Fruit fly (Drosophila melanogaster): ENCODE data around the gene Sol1.
A peak's percentile ranks its signal among the peaks of the same experiment; 100 is the strongest.

Sol1 gene

dm6 chr3R:12443769-12444168 lies 57.7 kb downstream of the Sol1 start:
- TF ChIP-seq Hr83 (GFP tag; optimal IDR thresholded peaks at IDR 0.05; ENCODE audit: poor library complexity, severe bottlenecking) (peak; percentile 20), dsf (GFP tag; optimal IDR thresholded peaks at IDR 0.05; ENCODE audit: borderline replicate concordance) (no peak), lola (GFP tag; optimal IDR thresholded peaks at IDR 0.05) (peak; percentile 58), Rel (GFP tag; optimal IDR thresholded peaks at IDR 0.05) (no peak), Rel (tag; optimal IDR thresholded peaks at IDR 0.05) (peak; percentile 12)

- no peak for TF ChIP-seq Vsx2 (GFP tag; optimal IDR thresholded peaks at IDR 0.05; ENCODE audit: partially characterized antibody)
- peak; percentile 43 for TF ChIP-seq h (GFP tag; optimal IDR thresholded peaks at IDR 0.05)
- TF ChIP-seq Hr78 (GFP tag; optimal IDR thresholded peaks at IDR 0.05): no peak
- no peak for TF ChIP-seq Rel (GFP tag; optimal IDR thresholded peaks at IDR 0.05)
- TF ChIP-seq Rel (tag; optimal IDR thresholded peaks at IDR 0.05): peak; percentile 14
- no peak for TF ChIP-seq Abd-B (GFP tag; optimal IDR thresholded peaks at IDR 0.05)
- TF ChIP-seq Dif (GFP tag; optimal IDR thresholded peaks at IDR 0.05; ENCODE audit: partially characterized antibody): no peak
Measured at dm6 chr3R:12445468-12445867, 59.4 kb downstream of the Sol1 start.

- TF ChIP-seq Vsx2 (GFP tag; optimal IDR thresholded peaks at IDR 0.05; ENCODE audit: partially characterized antibody) (no peak), Abd-B (GFP tag; optimal IDR thresholded peaks at IDR 0.05) (no peak), jim (GFP tag; optimal IDR thresholded peaks at IDR 0.05) (no peak), Dif (GFP tag; optimal IDR thresholded peaks at IDR 0.05; ENCODE audit: partially characterized antibody) (no peak), Myc (optimal IDR thresholded peaks at IDR 0.05) (no peak), lola (GFP tag; optimal IDR thresholded peaks at IDR 0.05) (no peak), dl (GFP tag; optimal IDR thresholded peaks at IDR 0.05; ENCODE audit: insufficient read depth in 1 of 2, partially characterized antibody in 2 of 2) (no peak), CG9705 (GFP tag; optimal IDR thresholded peaks at IDR 0.05) (no peak), CrebA (GFP tag; optimal IDR thresholded peaks at IDR 0.05; ENCODE audit: borderline replicate concordance) (no peak), Rel (GFP tag; optimal IDR thresholded peaks at IDR 0.05) (no peak), Rel (tag; optimal IDR thresholded peaks at IDR 0.05) (no peak), tai (GFP tag; optimal IDR thresholded peaks at IDR 0.05) (no peak), Hr78 (GFP tag; optimal IDR thresholded peaks at IDR 0.05) (no peak), brk (GFP tag; optimal IDR thresholded peaks at IDR 0.05) (no peak), Sp1 (GFP tag; optimal IDR thresholded peaks at IDR 0.05) (no peak), HLH106 (tag; optimal IDR thresholded peaks at IDR 0.05) (no peak), sage (GFP tag; optimal IDR thresholded peaks at IDR 0.05) (no peak)
Measured at dm6 chr3R:12447353-12447752, 61.3 kb downstream of the Sol1 start, which contains the start of gene vrs. vrs (plus strand) TSS chr3R:12447653.

- TF ChIP-seq Hnf4 (GFP tag; optimal IDR thresholded peaks at IDR 0.05) (no peak), Dif (GFP tag; optimal IDR thresholded peaks at IDR 0.05; ENCODE audit: partially characterized antibody) (no peak), tai (GFP tag; optimal IDR thresholded peaks at IDR 0.05) (no peak), usp (GFP tag; optimal IDR thresholded peaks at IDR 0.05) (no peak), h (GFP tag; optimal IDR thresholded peaks at IDR 0.05) (no peak), rgr (GFP tag; optimal IDR thresholded peaks at IDR 0.05) (no peak), CG32264 (GFP tag; optimal IDR thresholded peaks at IDR 0.05) (no peak), brk (GFP tag; optimal IDR thresholded peaks at IDR 0.05) (no peak), foxo (GFP tag; optimal IDR thresholded peaks at IDR 0.05) (no peak), woc (GFP tag; optimal IDR thresholded peaks at IDR 0.05) (no peak), br (GFP tag; optimal IDR thresholded peaks at IDR 0.05) (no peak), CrebA (GFP tag; optimal IDR thresholded peaks at IDR 0.05; ENCODE audit: borderline replicate concordance) (no peak), Hr83 (GFP tag; optimal IDR thresholded peaks at IDR 0.05; ENCODE audit: poor library complexity, severe bottlenecking) (no peak), Jra (GFP tag; optimal IDR thresholded peaks at IDR 0.05) (no peak), GATAd (GFP tag; optimal IDR thresholded peaks at IDR 0.05) (no peak), dl (GFP tag; optimal IDR thresholded peaks at IDR 0.05; ENCODE audit: insufficient read depth in 1 of 2, partially characterized antibody in 2 of 2) (no peak), N (GFP tag; optimal IDR thresholded peaks at IDR 0.05) (no peak)
Measured at dm6 chr3R:12448344-12448743, 62.3 kb downstream of the Sol1 start.

dm6 chr3R:12448889-12449314 lies 62.9 kb downstream of the Sol1 start, which contains the start of gene CG18549:
CG18549 (plus strand) TSS chr3R:12449296.
- TF ChIP-seq foxo (GFP tag; optimal IDR thresholded peaks at IDR 0.05): peak; percentile 100
- peak; percentile 100 for TF ChIP-seq CG32264 (GFP tag; optimal IDR thresholded peaks at IDR 0.05)
- peak; percentile 99 for TF ChIP-seq Rel (GFP tag; optimal IDR thresholded peaks at IDR 0.05)
- TF ChIP-seq Rel (tag; optimal IDR thresholded peaks at IDR 0.05): peak; percentile 98
- peak; percentile 100 for TF ChIP-seq h (GFP tag; optimal IDR thresholded peaks at IDR 0.05)
- TF ChIP-seq CG9705 (GFP tag; optimal IDR thresholded peaks at IDR 0.05): peak; percentile 100
- TF ChIP-seq dl (GFP tag; optimal IDR thresholded peaks at IDR 0.05; ENCODE audit: insufficient read depth in 1 of 2, partially characterized antibody in 2 of 2): no peak
- peak; percentile 24 for TF ChIP-seq jim (GFP tag; optimal IDR thresholded peaks at IDR 0.05)
- peak; percentile 100 for TF ChIP-seq woc (GFP tag; optimal IDR thresholded peaks at IDR 0.05)
- TF ChIP-seq CrebA (GFP tag; optimal IDR thresholded peaks at IDR 0.05; ENCODE audit: borderline replicate concordance): no peak
- TF ChIP-seq fru (GFP tag; optimal IDR thresholded peaks at IDR 0.05): peak; percentile 100
- TF ChIP-seq N (GFP tag; optimal IDR thresholded peaks at IDR 0.05): no peak
- peak; percentile 98 for TF ChIP-seq dsf (GFP tag; optimal IDR thresholded peaks at IDR 0.05; ENCODE audit: borderline replicate concordance)
- peak; percentile 100 for TF ChIP-seq HLH106 (tag; optimal IDR thresholded peaks at IDR 0.05)
- peak; percentile 97 for TF ChIP-seq Hr83 (GFP tag; optimal IDR thresholded peaks at IDR 0.05; ENCODE audit: poor library complexity, severe bottlenecking)
- peak; percentile 100 for TF ChIP-seq ey (GFP tag; optimal IDR thresholded peaks at IDR 0.05)
- TF ChIP-seq br (GFP tag; optimal IDR thresholded peaks at IDR 0.05): peak; percentile 100
- TF ChIP-seq Sp1 (GFP tag; optimal IDR thresholded peaks at IDR 0.05): peak; percentile 100
- peak; percentile 100 for TF ChIP-seq rgr (GFP tag; optimal IDR thresholded peaks at IDR 0.05)
- TF ChIP-seq tai (GFP tag; optimal IDR thresholded peaks at IDR 0.05): peak; percentile 98
- no peak for TF ChIP-seq usp (GFP tag; optimal IDR thresholded peaks at IDR 0.05)
- TF ChIP-seq Dfd (GFP tag; optimal IDR thresholded peaks at IDR 0.05): peak; percentile 96
- TF ChIP-seq Hnf4 (GFP tag; optimal IDR thresholded peaks at IDR 0.05): peak; percentile 100
- TF ChIP-seq sage (GFP tag; optimal IDR thresholded peaks at IDR 0.05): peak; percentile 100
- peak; percentile 95 for TF ChIP-seq Mio (GFP tag; optimal IDR thresholded peaks at IDR 0.05)
- peak; percentile 99 for TF ChIP-seq Jra (GFP tag; optimal IDR thresholded peaks at IDR 0.05)
- TF ChIP-seq sv (GFP tag; optimal IDR thresholded peaks at IDR 0.05): peak; percentile 99
- TF ChIP-seq pan (optimal IDR thresholded peaks at IDR 0.05): no peak
- TF ChIP-seq brk (GFP tag; optimal IDR thresholded peaks at IDR 0.05): peak; percentile 99
